Worm (Caenorhabditis elegans) whole organism, early embryonic: ENCODE results near the gene F47B8.1.

ENCODE experiments used
- ama-1 ChIP-seq: fragments of 150-350 bp; optimal IDR thresholded peaks from 2 replicates; lab custom pipeline; 2014
- ceh-36 ChIP-seq: sonication (generic microtip); optimal IDR thresholded peaks from 2 replicates; lab custom pipeline; 2016; ENCODE audit warnings: missing genetic modification characterization, inconsistent platforms, missing compliant biosample characterization
- flt-1 ChIP-seq: fragments of 200-800 bp; sonication (Bioruptor generic); IDR thresholded peaks from 2 replicates; pipeline ENCODE4 v1.3.6; 2022; ENCODE audit warnings: missing genetic modification characterization, missing compliant biosample characterization
- hmbx-1 ChIP-seq: sonication (generic microtip); optimal IDR thresholded peaks from 2 replicates; lab custom pipeline; 2016; ENCODE audit warnings: mild to moderate bottlenecking, missing genetic modification characterization, missing compliant biosample characterization

- TF ChIP-seq ama-1 (lab: Kevin White, UChicago), result no peak
- no peak for TF ChIP-seq ceh-36 (tag; lab: Kevin White, UChicago)
- no peak for TF ChIP-seq hmbx-1 (tag; lab: Kevin White, UChicago)
- TF ChIP-seq flt-1 (GFP tag; lab: Robert Waterston, UW), result no peak
Measured at ce11 chrV:14350949-14351348, 36.8 kb upstream of the F47B8.1 start.
